Worm (Caenorhabditis elegans) whole organism, L4/young adult: ENCODE measurements around the gene tric-1B.2.

Source experiments
- W03F9.2 ChIP-seq: fragments of 150-350 bp; optimal IDR thresholded peaks from 2 replicates; lab custom pipeline; 2014; ENCODE audit warnings: missing biosample characterization, missing genetic modification characterization
- dao-5 ChIP-seq: sonication (generic microtip); optimal IDR thresholded peaks from 2 replicates; lab custom pipeline; 2016; ENCODE audit warnings: missing genotype, missing genetic modification characterization, moderate library complexity, missing compliant biosample characterization
- him-1 ChIP-seq: sonication (generic microtip); optimal IDR thresholded peaks from 2 replicates; lab custom pipeline; 2016; ENCODE audit warnings: missing genotype, missing genetic modification reagents, missing genetic modification characterization, missing compliant biosample characterization

tric-1B.2 gene

DNA sequence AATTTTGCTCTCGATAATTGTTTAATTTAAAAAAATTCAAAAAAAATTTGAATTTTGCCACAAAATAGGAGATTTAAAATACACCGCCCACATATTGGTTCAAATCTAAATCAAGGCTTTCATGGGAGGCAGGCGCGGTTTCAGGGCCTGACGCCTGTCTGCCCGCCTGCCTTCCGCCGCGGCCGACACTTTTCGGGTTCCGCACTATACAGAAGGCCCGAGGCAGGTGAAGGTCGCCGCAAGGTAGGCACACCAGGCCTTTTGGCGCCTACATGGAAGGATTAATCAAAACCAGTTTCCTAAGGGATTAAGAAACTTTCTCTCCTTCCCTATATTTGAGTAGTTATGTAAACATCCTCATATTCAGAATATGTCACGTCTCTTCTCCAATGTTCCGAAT lies 36.6 kb downstream of the tric-1B.2 start, which contains the start of gene Y57A10A.24:
Gene Y57A10A.24, plus strand, starts transcription at position 396 of the 400 bp plus-strand sequence.
- TF ChIP-seq him-1 (tag; lab: Kevin White, UChicago) (no peak), dao-5 (tag; lab: Kevin White, UChicago) (no peak), W03F9.2 (tag; lab: Kevin White, UChicago) (no peak)

DNA sequence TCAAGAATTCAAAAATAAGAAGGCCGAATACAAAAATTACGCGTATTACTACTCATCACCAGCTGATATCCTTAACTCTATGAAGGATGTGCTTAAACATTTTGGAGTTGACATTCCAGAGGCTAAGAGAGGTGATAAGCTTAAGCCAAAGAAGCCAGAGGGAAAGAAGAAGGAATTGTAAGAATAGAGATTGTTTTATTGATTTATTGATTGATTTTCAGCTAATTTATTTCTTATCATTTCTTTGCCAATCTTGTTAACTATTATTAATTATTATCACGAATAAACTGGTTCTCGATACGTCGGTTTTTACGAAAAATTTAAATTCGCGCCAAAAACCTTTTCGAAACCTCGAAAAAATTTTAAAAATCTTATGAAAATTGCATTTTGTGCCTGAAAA lies 37.4 kb downstream of the tric-1B.2 start:
- TF ChIP-seq dao-5 (tag; lab: Kevin White, UChicago) (no peak), him-1 (tag; lab: Kevin White, UChicago) (no peak), W03F9.2 (tag; lab: Kevin White, UChicago) (no peak)

DNA sequence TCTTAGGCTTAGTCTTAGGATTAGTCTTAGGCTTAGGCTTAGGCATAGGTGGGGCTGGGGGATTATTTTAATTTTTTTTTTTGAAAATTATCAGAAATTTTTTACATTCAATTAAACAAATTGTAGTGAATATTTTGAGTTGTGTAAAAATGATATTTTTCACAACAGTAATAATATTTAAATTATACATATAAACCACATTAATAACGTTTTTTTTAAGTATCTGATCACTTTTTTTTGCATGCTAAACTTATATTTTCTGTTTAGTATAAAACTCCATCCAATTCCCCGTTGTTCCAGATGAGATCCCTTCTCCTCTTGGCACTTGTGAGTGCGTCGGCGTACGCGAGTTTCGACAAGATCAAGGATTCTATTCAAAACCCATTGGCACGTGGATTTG lies 39.1 kb downstream of the tric-1B.2 start, which contains the start of gene txdc-12.1:
Gene txdc-12.1, plus strand, starts transcription at position 301 of the 400 bp plus-strand sequence.
- no peak for TF ChIP-seq dao-5 (tag; lab: Kevin White, UChicago)
- no peak for TF ChIP-seq W03F9.2 (tag; lab: Kevin White, UChicago)
- TF ChIP-seq him-1 (tag; lab: Kevin White, UChicago), result no peak

DNA sequence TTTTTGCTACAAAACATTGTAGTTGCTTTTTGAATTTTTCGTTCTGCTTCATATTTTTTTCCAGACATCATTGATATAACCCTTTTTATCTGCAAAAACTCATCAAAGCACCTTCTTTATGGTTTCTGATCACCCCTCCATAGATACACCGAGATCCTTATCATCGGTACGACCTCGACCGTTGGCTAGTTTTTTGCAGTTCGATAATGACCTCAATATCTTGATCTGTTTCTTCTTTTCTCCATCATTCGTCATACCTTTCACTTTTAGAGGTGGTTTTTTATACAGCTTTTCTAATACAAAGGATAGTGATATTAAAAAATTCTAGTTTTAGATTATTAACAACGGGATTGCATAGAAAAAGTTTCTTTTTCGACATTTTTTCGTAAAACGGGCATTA lies 39.7 kb downstream of the tric-1B.2 start:
- no peak for TF ChIP-seq dao-5 (tag; lab: Kevin White, UChicago)
- no peak for TF ChIP-seq him-1 (tag; lab: Kevin White, UChicago)
- no peak for TF ChIP-seq W03F9.2 (tag; lab: Kevin White, UChicago)

DNA sequence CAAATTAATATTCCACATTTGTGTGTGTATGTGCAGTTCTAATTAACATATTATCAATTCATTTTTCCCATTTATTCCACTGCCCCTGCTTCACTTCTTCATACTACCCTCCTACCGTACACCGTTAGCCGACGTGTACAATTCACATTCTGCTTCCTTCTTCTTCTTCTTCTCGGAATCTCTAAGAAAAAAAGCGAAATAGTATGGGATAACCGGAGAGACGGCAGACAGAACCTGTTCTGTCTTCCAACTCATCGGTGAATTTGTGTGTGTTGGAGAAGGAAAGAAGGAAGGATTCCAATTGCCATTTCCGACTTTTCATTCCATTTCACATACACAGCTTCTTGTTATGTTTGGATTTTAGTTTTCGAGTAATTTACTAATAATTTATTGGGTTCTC lies 41.6 kb downstream of the tric-1B.2 start:
- TF ChIP-seq dao-5 (tag; lab: Kevin White, UChicago), result no peak
- TF ChIP-seq W03F9.2 (tag; lab: Kevin White, UChicago), result no peak
- no peak for TF ChIP-seq him-1 (tag; lab: Kevin White, UChicago)

DNA sequence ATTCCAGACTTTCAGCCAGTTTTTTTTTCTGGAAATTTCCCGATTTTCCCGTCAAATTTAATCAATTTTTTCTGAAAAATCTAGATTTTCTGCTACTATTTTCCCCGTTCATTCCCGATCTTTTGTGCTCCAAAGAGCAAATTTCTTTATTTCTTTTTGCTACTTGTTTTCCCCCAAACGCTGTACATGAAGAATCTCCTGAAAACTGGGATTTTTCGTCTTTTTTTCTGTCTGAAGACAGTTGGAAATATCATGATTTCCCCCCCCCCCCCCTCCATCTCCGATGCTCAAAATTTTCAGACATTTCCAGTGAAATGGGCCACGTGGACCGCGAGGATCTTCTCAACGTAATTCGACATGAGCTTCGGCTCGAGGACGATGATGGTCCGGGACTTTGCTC lies 51.2 kb downstream of the tric-1B.2 start, which contains the start of gene sinh-1:
Gene sinh-1, plus strand, starts transcription at position 301 of the 400 bp plus-strand sequence.
- no peak for TF ChIP-seq him-1 (tag; lab: Kevin White, UChicago)
- no peak for TF ChIP-seq W03F9.2 (tag; lab: Kevin White, UChicago)
- no peak for TF ChIP-seq dao-5 (tag; lab: Kevin White, UChicago)

DNA sequence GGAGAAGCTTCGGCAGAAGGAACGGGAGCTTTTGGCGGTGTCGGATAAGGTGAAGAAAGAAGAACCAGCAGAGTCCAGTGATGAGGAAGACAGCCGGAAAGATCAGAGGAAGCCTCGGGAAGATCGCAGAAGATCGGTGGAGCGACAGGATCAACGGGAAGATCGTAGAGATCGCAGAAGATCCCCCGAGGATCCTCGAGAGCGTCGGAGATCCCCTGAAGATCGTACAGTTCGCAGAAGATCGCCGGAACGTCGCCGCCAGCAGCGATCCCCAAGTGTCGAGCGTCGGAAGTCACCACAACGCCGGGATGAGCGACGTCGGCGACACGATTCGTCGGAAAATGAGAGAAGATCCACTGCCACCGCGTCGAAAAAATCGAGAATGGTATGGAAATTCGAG lies 53.0 kb downstream of the tric-1B.2 start:
- TF ChIP-seq him-1 (tag; lab: Kevin White, UChicago), result no peak
- no peak for TF ChIP-seq W03F9.2 (tag; lab: Kevin White, UChicago)
- TF ChIP-seq dao-5 (tag; lab: Kevin White, UChicago), result no peak
